Worm (Caenorhabditis elegans) whole organism, early embryonic: ENCODE results near the gene ZK792.4.

Experiments used
- B0310.2 ChIP-seq: sonication (generic microtip); optimal IDR thresholded peaks from 2 replicates; lab custom pipeline; 2016; ENCODE audit warnings: mild to moderate bottlenecking, missing genetic modification characterization, missing compliant biosample characterization
- F13C5.2 ChIP-seq: sonication (generic microtip); optimal IDR thresholded peaks from 2 replicates; lab custom pipeline; 2017; ENCODE audit warnings: mild to moderate bottlenecking, missing genetic modification characterization, inconsistent platforms, missing compliant biosample characterization
- aly-1 ChIP-seq: sonication (generic microtip); optimal IDR thresholded peaks from 2 replicates; lab custom pipeline; 2016; ENCODE audit warnings: missing genetic modification characterization, missing compliant biosample characterization
- ama-1 ChIP-seq: fragments of 150-350 bp; optimal IDR thresholded peaks from 2 replicates; lab custom pipeline; 2014
- ceh-13 ChIP-seq: fragments of 200-800 bp; sonication (Bioruptor generic); optimal IDR thresholded peaks from 2 replicates; lab custom pipeline; 2018; ENCODE audit warnings: mild to moderate bottlenecking, missing genetic modification characterization, missing compliant biosample characterization
- ceh-36 ChIP-seq: sonication (generic microtip); optimal IDR thresholded peaks from 2 replicates; lab custom pipeline; 2016; ENCODE audit warnings: missing genetic modification characterization, inconsistent platforms, missing compliant biosample characterization
- ets-7 ChIP-seq: sonication (generic microtip); optimal IDR thresholded peaks from 2 replicates; lab custom pipeline; 2016; ENCODE audit warnings: missing genotype, missing genetic modification characterization, missing compliant biosample characterization
- flt-1 ChIP-seq: fragments of 200-800 bp; sonication (Bioruptor generic); IDR thresholded peaks from 2 replicates; pipeline ENCODE4 v1.3.6; 2022; ENCODE audit warnings: missing genetic modification characterization, missing compliant biosample characterization
- hmbx-1 ChIP-seq: sonication (generic microtip); optimal IDR thresholded peaks from 2 replicates; lab custom pipeline; 2016; ENCODE audit warnings: mild to moderate bottlenecking, missing genetic modification characterization, missing compliant biosample characterization
- hmg-4 ChIP-seq: fragments of 200-800 bp; sonication (Bioruptor generic); optimal IDR thresholded peaks from 2 replicates; lab custom pipeline; 2018; ENCODE audit warnings: mild to moderate bottlenecking, missing genetic modification characterization, missing compliant biosample characterization
- hnd-1 ChIP-seq: sonication (generic microtip); optimal IDR thresholded peaks from 2 replicates; lab custom pipeline; 2016; ENCODE audit warnings: missing genetic modification characterization, missing compliant biosample characterization
- pes-1 ChIP-seq: fragments of 200-800 bp; sonication (Bioruptor generic); IDR thresholded peaks from 2 replicates; pipeline ENCODE4 v1.3.6; 2022; ENCODE audit warnings: missing genetic modification reagents, missing genetic modification characterization, missing compliant biosample characterization
- scrt-1 ChIP-seq: fragments of 200-800 bp; sonication (Bioruptor generic); IDR thresholded peaks from 2 replicates; pipeline ENCODE4 v1.3.6; 2022; ENCODE audit warnings: missing genetic modification characterization, missing compliant biosample characterization
- sea-1 ChIP-seq: fragments of 200-800 bp; sonication (Bioruptor generic); conservative IDR thresholded peaks from 2 replicates; pipeline ENCODE4 v1.3.6; 2022; ENCODE audit warnings: missing genetic modification characterization, missing compliant biosample characterization
- tbx-11 ChIP-seq: fragments of 200-800 bp; sonication (Bioruptor generic); IDR thresholded peaks from 2 replicates; pipeline ENCODE4 v1.3.6; 2022; ENCODE audit warnings: missing genetic modification characterization, missing compliant biosample characterization
- tbx-37 ChIP-seq: fragments of 200-800 bp; sonication (Bioruptor generic); conservative IDR thresholded peaks from 2 replicates; pipeline ENCODE4 v1.3.6; 2022; ENCODE audit warnings: missing genetic modification reagents, missing genetic modification characterization, missing compliant biosample characterization
- tra-4 ChIP-seq: sonication (generic microtip); optimal IDR thresholded peaks from 2 replicates; lab custom pipeline; 2017; ENCODE audit warnings: missing genetic modification characterization, missing compliant biosample characterization

ZK792.4 gene

DNA sequence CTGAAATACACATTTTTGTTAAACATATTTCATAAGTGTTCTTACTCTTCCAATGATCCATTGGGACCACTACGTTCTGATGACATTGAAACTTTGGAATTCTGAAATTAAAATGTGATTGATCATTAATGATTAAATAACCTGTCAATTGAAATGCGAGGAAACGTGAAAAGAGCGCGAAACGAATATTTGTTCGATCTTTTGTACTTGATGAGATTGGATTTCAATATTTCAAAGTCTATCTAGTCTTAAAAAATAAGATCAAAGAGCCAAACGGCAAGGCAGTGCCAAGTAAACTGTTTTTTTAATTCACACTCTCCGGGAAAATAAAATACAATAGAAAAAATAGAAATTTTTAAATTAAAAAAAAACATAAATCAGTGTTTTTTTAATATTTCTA is at the start of gene ZK792.4:
ZK792.4 (minus strand) TSS at position 101 of the 400 bp plus-strand sequence.
- TF ChIP-seq hmbx-1 (tag; lab: Kevin White, UChicago) (no peak), ceh-36 (tag; lab: Kevin White, UChicago) (no peak), pes-1 (no peak), F13C5.2 (tag; lab: Kevin White, UChicago) (no peak), tbx-37 (no peak)

DNA sequence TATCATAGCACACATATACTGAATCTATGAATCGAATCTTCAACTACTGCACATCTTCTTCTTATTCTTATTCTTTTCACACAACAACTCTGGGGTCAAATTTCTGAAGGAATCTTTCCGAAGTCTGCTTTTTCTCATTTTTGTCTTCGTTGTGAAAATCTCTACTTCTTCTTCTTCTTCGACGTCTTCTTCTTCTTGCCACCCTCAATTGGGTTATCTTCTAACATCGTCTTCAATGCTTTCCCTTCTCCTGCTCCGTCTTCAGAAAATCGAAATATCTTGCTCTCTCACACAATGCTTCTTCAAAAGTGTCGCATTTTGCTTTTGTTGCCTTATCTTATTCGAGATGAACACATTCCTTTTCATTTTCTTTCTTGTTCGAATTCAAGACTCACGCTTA is 41.5 kb upstream of the ZK792.4 start:
- no peak for TF ChIP-seq scrt-1 (GFP tag; lab: Robert Waterston, UW)
- TF ChIP-seq ceh-13: no peak

DNA sequence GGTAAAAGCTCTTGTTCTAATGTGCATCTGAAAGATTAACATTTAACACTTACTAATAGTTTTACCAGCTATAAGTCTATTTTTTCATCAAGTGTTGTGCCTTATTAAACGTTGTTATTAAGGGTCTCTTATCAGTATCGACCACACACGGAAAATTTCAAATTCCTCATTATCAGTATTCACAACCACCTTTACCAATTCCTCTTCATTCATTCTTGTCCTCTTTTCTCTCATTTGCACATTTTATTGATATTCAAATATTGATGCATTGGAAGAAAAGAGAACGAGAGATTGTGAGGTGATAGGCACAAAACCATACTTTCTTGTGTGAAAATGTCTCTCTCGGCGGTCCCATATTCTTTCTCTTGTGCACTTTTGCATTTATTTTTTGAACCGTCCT is 40.1 kb upstream of the ZK792.4 start:
- TF ChIP-seq ama-1 (lab: Kevin White, UChicago) (no peak), F13C5.2 (tag; lab: Kevin White, UChicago) (no peak)

DNA sequence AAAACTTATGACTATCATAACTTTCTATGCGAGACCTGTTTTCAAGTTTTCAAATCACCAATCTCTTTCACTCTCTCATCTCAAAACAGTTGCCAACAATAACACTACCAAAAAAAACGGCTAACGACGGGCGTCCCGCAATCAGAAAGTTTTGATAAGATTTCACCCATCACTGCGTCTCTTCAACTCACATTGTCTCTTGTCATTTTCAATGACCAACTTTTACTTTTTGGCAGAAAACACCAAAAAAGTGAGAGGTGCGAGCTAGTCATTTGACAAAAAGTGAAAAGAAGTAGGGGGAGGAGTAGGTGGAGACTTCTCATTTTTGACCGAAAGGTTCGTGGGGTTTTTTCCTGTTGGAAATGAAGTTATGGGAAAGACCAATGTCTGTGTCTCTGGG is 36.8 kb upstream of the ZK792.4 start:
- TF ChIP-seq F13C5.2 (tag; lab: Kevin White, UChicago): no peak
- TF ChIP-seq ceh-13: no peak
- no peak for TF ChIP-seq aly-1 (tag; lab: Kevin White, UChicago)
- no peak for TF ChIP-seq hmbx-1 (tag; lab: Kevin White, UChicago)
- no peak for TF ChIP-seq scrt-1 (GFP tag; lab: Robert Waterston, UW)
- TF ChIP-seq pes-1: no peak
- no peak for TF ChIP-seq tra-4 (tag; lab: Kevin White, UChicago)
- no peak for TF ChIP-seq B0310.2 (tag; lab: Kevin White, UChicago)
- TF ChIP-seq ama-1 (lab: Kevin White, UChicago): no peak
- no peak for TF ChIP-seq ceh-36 (tag; lab: Kevin White, UChicago)
- TF ChIP-seq tbx-11 (GFP tag; lab: Robert Waterston, UW): no peak
- no peak for TF ChIP-seq sea-1 (GFP tag; lab: Robert Waterston, UW)
- no peak for TF ChIP-seq hnd-1 (tag; lab: Kevin White, UChicago)
- TF ChIP-seq tbx-37: no peak
- TF ChIP-seq ets-7 (tag; lab: Kevin White, UChicago): no peak
- no peak for TF ChIP-seq hmg-4 (GFP tag; lab: Kevin White, UChicago)

DNA sequence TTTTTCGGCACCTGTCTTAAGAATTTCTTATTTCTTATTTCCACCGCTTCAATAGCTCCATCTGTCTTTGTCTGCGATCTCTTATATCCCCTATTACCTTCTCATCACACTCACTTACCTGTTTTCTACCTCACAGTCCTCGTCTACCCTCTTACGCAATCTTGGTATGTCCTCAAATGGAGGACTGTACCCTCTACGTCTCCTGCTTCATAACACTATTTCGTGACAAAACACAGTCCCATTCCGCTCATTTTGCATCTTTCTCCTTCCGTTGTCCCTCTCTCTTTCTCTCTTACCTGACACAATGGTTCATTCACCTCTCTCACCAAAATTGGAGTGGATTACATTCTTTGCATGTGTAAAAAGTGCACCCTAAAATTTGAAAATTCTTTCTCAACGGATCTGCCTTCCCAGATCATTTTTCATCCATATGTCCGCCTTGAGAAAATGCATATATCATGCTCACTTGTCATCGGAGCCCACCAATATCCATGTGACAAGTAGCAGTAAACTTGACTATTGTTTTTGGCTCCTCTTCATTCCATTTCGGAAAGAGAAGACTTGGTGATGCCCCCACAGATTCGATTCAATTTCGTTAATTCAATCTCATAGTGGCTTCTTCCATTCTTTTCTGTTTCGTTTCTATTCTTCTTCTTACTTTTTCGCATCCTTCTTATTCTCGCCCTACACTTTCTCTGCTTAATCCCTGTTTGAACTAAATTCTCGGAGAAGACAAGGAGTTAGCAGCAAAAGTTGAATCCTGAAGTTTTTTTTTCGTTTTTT is 35.5 kb upstream of the ZK792.4 start:
- TF ChIP-seq hmg-4 (GFP tag; lab: Kevin White, UChicago) (peak; percentile 13), pes-1 (no peak), aly-1 (tag; lab: Kevin White, UChicago) (peak; percentile 52), B0310.2 (tag; lab: Kevin White, UChicago) (peak; percentile 82), hmbx-1 (tag; lab: Kevin White, UChicago) (no peak), ets-7 (tag; lab: Kevin White, UChicago) (peak; percentile 31)

DNA sequence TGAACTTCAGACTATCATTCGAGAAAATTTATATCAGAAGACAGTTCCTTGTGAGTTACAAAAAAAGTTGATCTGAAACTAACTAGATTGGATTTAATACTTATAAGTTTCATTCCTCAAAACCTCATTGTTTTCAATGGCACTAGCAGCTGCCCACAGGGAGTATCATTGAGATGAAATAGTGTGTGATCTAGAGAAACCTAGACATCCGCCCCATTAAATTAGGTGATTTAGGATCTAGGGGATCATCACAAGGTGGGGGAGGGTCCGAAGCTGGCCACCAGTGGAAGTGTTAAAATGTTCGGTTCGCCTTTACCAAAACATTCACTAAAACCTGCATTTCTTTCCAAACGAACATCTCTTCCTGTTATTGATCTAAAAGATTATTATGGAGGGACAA is 34.6 kb upstream of the ZK792.4 start:
- TF ChIP-seq pes-1 (no peak), B0310.2 (tag; lab: Kevin White, UChicago) (no peak), sea-1 (GFP tag; lab: Robert Waterston, UW) (no peak), hmg-4 (GFP tag; lab: Kevin White, UChicago) (no peak), flt-1 (no peak), scrt-1 (GFP tag; lab: Robert Waterston, UW) (no peak), ama-1 (lab: Kevin White, UChicago) (no peak), ceh-36 (tag; lab: Kevin White, UChicago) (no peak), tbx-11 (GFP tag; lab: Robert Waterston, UW) (no peak), ceh-13 (no peak)

DNA sequence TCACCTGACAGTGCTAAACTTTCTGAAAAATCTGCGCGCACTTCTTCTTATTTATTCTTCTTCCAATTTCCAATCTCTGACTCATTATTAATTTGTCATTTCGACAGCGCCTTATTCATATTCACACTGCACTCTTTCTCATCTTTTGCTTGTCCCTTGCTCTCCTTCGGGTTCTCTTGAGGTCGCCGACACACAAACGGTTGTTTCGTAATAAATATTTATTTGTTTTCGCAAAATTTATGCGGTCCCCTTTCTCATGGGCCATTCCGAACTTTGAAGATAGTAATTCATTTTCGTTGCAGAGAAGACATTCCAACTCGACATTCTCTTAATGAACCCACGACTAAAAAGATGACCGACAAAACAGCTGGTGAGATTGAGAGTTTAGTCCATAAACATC is 32.9 kb upstream of the ZK792.4 start, which contains the start of gene magi-1:
magi-1 (plus strand) TSS at position 301 of the 400 bp plus-strand sequence.
- TF ChIP-seq flt-1 (no peak), B0310.2 (tag; lab: Kevin White, UChicago) (no peak), ceh-13 (no peak), sea-1 (GFP tag; lab: Robert Waterston, UW) (no peak), tbx-11 (GFP tag; lab: Robert Waterston, UW) (no peak), hnd-1 (tag; lab: Kevin White, UChicago) (no peak), pes-1 (no peak), ets-7 (tag; lab: Kevin White, UChicago) (no peak), hmbx-1 (tag; lab: Kevin White, UChicago) (no peak), F13C5.2 (tag; lab: Kevin White, UChicago) (no peak), scrt-1 (GFP tag; lab: Robert Waterston, UW) (no peak), tra-4 (tag; lab: Kevin White, UChicago) (no peak), aly-1 (tag; lab: Kevin White, UChicago) (no peak)

DNA sequence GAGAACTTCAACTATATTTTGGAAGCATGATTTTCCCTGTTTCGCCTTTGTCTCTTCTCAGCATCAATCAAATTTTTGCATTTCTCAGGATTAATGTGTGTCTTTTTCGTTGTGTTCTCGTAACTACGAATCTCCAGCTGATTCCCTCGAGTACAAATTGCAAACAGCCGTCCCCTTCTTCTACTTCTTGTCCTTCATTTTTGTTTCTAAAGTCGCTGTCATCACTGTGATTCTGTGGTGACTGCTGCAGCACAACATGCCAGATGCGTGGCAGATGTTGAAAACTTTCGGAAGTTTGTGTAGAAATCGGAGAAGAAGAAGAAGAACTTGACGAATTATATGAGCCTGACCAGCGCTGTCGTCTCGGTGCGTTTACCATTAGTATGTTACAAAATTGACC is 31.5 kb upstream of the ZK792.4 start:
- no peak for TF ChIP-seq tbx-37
- no peak for TF ChIP-seq scrt-1 (GFP tag; lab: Robert Waterston, UW)
- no peak for TF ChIP-seq aly-1 (tag; lab: Kevin White, UChicago)
- no peak for TF ChIP-seq B0310.2 (tag; lab: Kevin White, UChicago)
- no peak for TF ChIP-seq tbx-11 (GFP tag; lab: Robert Waterston, UW)
